Worm (Caenorhabditis elegans) whole organism, dauer: ENCODE measurements around the gene fkh-3.

Experiments used
- unc-62 ChIP-seq: sonication (generic microtip); optimal IDR thresholded peaks from 2 replicates; lab custom pipeline; 2017; ENCODE audit warnings: missing biosample characterization, missing genetic modification reagents, missing genetic modification characterization

fkh-3 gene

DNA sequence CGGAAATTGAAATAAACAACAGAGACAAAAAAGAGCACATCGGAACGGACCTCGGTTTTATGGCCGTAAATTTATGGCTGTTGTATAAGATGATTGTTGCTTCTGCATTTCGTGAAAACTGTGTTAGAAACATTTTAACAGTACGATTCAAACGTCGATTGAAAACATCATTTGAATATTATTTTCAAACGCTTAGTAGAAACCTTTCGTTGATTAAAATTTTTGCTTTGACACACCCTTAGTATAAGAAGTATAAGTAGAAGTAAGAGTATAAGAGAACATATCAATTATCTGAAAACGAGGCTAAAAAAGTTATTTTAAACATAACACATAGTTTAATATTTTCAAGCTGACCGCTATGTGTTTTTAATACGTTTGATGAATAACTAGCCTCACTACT is 38.5 kb downstream of the fkh-3 start:
- no peak for TF ChIP-seq unc-62 (GFP tag; lab: Kevin White, UChicago)

- TF ChIP-seq unc-62 (GFP tag; lab: Kevin White, UChicago) = no peak
Observed at ce11 chrX:13383273-13383672, 40.0 kb downstream of the fkh-3 start.

ce11 chrX:13380988-13381742 is 42.1 kb downstream of the fkh-3 start:
- TF ChIP-seq unc-62 (GFP tag; lab: Kevin White, UChicago) = no peak

DNA sequence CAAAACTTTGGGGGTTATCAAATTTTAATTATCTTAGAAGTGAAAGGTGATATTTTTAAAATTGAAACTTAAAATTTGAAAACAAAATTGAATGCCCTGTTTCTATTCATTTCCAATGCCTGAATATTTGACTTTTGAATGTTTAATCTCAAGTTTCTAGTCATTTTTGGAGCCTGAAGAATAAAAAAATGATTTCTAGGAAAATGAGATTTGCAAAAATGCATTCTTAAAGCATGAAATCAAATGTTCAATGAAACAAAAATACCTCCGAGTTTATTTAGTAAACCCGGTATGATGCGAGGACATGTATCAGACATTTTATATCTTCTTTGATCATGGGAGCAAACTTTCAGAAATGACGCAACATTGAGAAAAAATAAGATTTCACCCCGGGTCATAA is 44.2 kb downstream of the fkh-3 start:
- no peak for TF ChIP-seq unc-62 (GFP tag; lab: Kevin White, UChicago)

- no peak for TF ChIP-seq unc-62 (GFP tag; lab: Kevin White, UChicago)
Observed at ce11 chrX:13376851-13377250, 46.4 kb downstream of the fkh-3 start, which contains the start of the genes C49F8.14 and gem-1. C49F8.14 (minus strand) TSS chrX:13376949. gem-1 (minus strand) TSS chrX:13376992.

DNA sequence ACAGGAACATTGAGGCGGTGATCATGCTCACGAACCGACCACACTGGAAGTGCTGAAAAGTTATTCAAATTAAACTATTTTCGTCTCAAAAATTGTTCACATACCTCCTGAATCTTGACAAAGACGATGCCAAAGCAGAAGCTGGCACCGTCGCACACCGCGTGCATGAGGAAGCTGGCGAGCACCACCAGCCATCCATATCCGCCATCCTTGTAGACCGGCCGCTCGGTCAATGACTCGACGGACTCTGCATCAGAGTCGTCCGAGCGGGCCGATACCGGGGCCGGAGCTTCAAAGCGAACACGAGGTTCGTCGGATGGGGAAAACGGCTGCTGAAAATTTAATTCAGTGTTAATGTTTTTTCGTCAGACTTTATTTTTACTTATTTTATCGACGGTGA is 47.1 kb downstream of the fkh-3 start:
- no peak for TF ChIP-seq unc-62 (GFP tag; lab: Kevin White, UChicago)
